Worm (Caenorhabditis elegans): ENCODE results near the gene egl-45.

ce11 chrIII:7835684-7836083 lies 7.3 kb upstream of the egl-45 start:
- TF ChIP-seq M03D4.4 (tag; optimal IDR thresholded peaks at IDR 0.05) (no peak), unc-62 (GFP tag; optimal IDR thresholded peaks at IDR 0.05) (no peak), pha-4 (tag; optimal IDR thresholded peaks at IDR 0.05) (no peak), ces-1 (GFP tag; optimal IDR thresholded peaks at IDR 0.05) (no peak)
